Fruit fly (Drosophila melanogaster) whole organism, embryonic: ENCODE measurements around the gene Grip75.

Experiments
- ATbp ChIP-seq: fragments of 200-800 bp; sonication (Bioruptor generic); optimal IDR thresholded peaks from 2 replicates; lab custom pipeline; 2017; ENCODE audit warnings: missing biosample characterization, mild to moderate bottlenecking, missing genetic modification characterization, missing genetic modification reagents
- Bdp1 ChIP-seq: fragments of 200-800 bp; sonication (Bioruptor generic); optimal IDR thresholded peaks from 3 replicates; lab custom pipeline; 2016; ENCODE audit warnings: missing biosample characterization, missing genetic modification characterization
- CG10321 ChIP-seq: fragments of 200-800 bp; sonication (Bioruptor generic); IDR thresholded peaks from 2 replicates; pipeline ENCODE4 v1.3.6; 2022; ENCODE audit warnings: missing biosample characterization, missing genetic modification characterization
- CG11723 ChIP-seq: fragments of 200-800 bp; sonication (Bioruptor generic); optimal IDR thresholded peaks from 2 replicates; lab custom pipeline; 2017; ENCODE audit warnings: missing biosample characterization, mild to moderate bottlenecking, missing genetic modification characterization
- CG12391 ChIP-seq: fragments of 200-800 bp; sonication (Bioruptor generic); optimal IDR thresholded peaks from 3 replicates; lab custom pipeline; 2018; ENCODE audit warnings: missing biosample characterization, mild to moderate bottlenecking, missing genetic modification characterization, moderate library complexity
- CG13287 ChIP-seq: fragments of 200-800 bp; sonication (Bioruptor generic); IDR thresholded peaks from 2 replicates; pipeline ENCODE4 v1.3.6; 2022; ENCODE audit warnings: missing biosample characterization, missing genetic modification characterization; ENCODE audit not compliant: partially characterized antibody
- CG13296 ChIP-seq: fragments of 200-800 bp; sonication (Bioruptor generic); optimal IDR thresholded peaks from 3 replicates; lab custom pipeline; 2018; ENCODE audit warnings: missing biosample characterization, mild to moderate bottlenecking, missing genetic modification characterization
- CG15696 ChIP-seq: fragments of 200-800 bp; sonication (Bioruptor generic); optimal IDR thresholded peaks from 2 replicates; lab custom pipeline; 2019; ENCODE audit warnings: missing biosample characterization, mild to moderate bottlenecking, missing genetic modification characterization, moderate library complexity
- CG1602 ChIP-seq: fragments of 200-800 bp; sonication (Bioruptor generic); optimal IDR thresholded peaks from 3 replicates; lab custom pipeline; 2016; ENCODE audit warnings: missing biosample characterization, missing genetic modification characterization
- CG16815 ChIP-seq: fragments of 200-800 bp; sonication (Bioruptor generic); optimal IDR thresholded peaks from 3 replicates; lab custom pipeline; 2017; ENCODE audit warnings: missing biosample characterization, mild to moderate bottlenecking, missing genetic modification characterization
- CG30020 ChIP-seq: fragments of 200-800 bp; optimal IDR thresholded peaks from 2 replicates; lab custom pipeline; 2019; ENCODE audit warnings: missing biosample characterization, mild to moderate bottlenecking, missing genetic modification characterization, moderate library complexity
- CG5953 ChIP-seq: fragments of 200-800 bp; sonication (Bioruptor generic); IDR thresholded peaks from 2 replicates; pipeline ENCODE4 v1.3.6; 2022; ENCODE audit warnings: missing biosample characterization, missing genetic modification characterization
- CG6683 ChIP-seq: fragments of 200-800 bp; sonication (Bioruptor generic); optimal IDR thresholded peaks from 2 replicates; lab custom pipeline; 2017; ENCODE audit warnings: missing biosample characterization, mild to moderate bottlenecking, missing genetic modification characterization, missing genetic modification reagents
- CG7271 ChIP-seq: fragments of 200-800 bp; sonication (Bioruptor generic); optimal IDR thresholded peaks from 2 replicates; lab custom pipeline; 2018; ENCODE audit warnings: missing biosample characterization, mild to moderate bottlenecking, missing genetic modification characterization, moderate library complexity
- CG7556 ChIP-seq: fragments of 200-800 bp; sonication (Bioruptor generic); optimal IDR thresholded peaks from 2 replicates; lab custom pipeline; 2017; ENCODE audit warnings: missing biosample characterization, mild to moderate bottlenecking, missing genetic modification characterization
- CG7928 ChIP-seq: fragments of 200-800 bp; sonication (Bioruptor generic); optimal IDR thresholded peaks from 2 replicates; lab custom pipeline; 2017; ENCODE audit warnings: missing biosample characterization, mild to moderate bottlenecking, missing genetic modification characterization
- CG8765 ChIP-seq: fragments of 200-800 bp; sonication (Bioruptor generic); IDR thresholded peaks from 2 replicates; pipeline ENCODE4 v1.3.6; 2022; ENCODE audit warnings: missing biosample characterization, missing genetic modification characterization
- CG9817 ChIP-seq: fragments of 200-800 bp; sonication (Bioruptor generic); optimal IDR thresholded peaks from 2 replicates; lab custom pipeline; 2018; ENCODE audit warnings: missing biosample characterization, mild to moderate bottlenecking, missing genetic modification characterization, moderate library complexity
- Dad ChIP-seq: fragments of 200-800 bp; sonication (Bioruptor generic); optimal IDR thresholded peaks from 3 replicates; lab custom pipeline; 2016; ENCODE audit warnings: missing biosample characterization, missing genetic modification characterization
- Elba2 ChIP-seq: fragments of 200-800 bp; sonication (Bioruptor generic); optimal IDR thresholded peaks from 3 replicates; lab custom pipeline; 2016; ENCODE audit warnings: missing biosample characterization, missing genetic modification characterization
- HLHmδ ChIP-seq: fragments of 200-800 bp; sonication (Bioruptor generic); optimal IDR thresholded peaks from 2 replicates; lab custom pipeline; 2018; ENCODE audit warnings: missing biosample characterization, mild to moderate bottlenecking, missing genetic modification characterization, moderate library complexity
- NFAT ChIP-seq: fragments of 200-800 bp; sonication (Bioruptor generic); IDR thresholded peaks from 2 replicates; pipeline ENCODE4 v1.3.6; 2022; ENCODE audit warnings: missing biosample characterization, missing genetic modification characterization
- NK7.1 ChIP-seq: fragments of 200-800 bp; sonication (Bioruptor generic); optimal IDR thresholded peaks from 3 replicates; lab custom pipeline; 2016; ENCODE audit warnings: missing biosample characterization, missing genetic modification characterization
- Nf-YC ChIP-seq: fragments of 200-800 bp; optimal IDR thresholded peaks from 3 replicates; lab custom pipeline; 2019; ENCODE audit warnings: missing biosample characterization, mild to moderate bottlenecking, missing genetic modification characterization, moderate library complexity
- Spps ChIP-seq: fragments of 200-800 bp; sonication (Bioruptor generic); optimal IDR thresholded peaks from 2 replicates; lab custom pipeline; 2018; ENCODE audit warnings: missing biosample characterization, mild to moderate bottlenecking, missing genetic modification characterization
- al ChIP-seq: fragments of 200-800 bp; sonication (Bioruptor generic); IDR thresholded peaks from 2 replicates; pipeline ENCODE4 v1.3.6; 2022; ENCODE audit warnings: missing biosample characterization, missing genetic modification characterization
- amos ChIP-seq: fragments of 200-800 bp; sonication (Bioruptor generic); IDR thresholded peaks from 2 replicates; pipeline ENCODE4 v1.3.6; 2022; ENCODE audit warnings: missing biosample characterization, missing genetic modification characterization; ENCODE audit not compliant: partially characterized antibody
- ara ChIP-seq: fragments of 200-800 bp; sonication (Bioruptor generic); IDR thresholded peaks from 2 replicates; pipeline ENCODE4 v1.3.6; 2022; ENCODE audit warnings: missing biosample characterization, missing genetic modification characterization
- bsh ChIP-seq, 2 experiments: fragments of 200-800 bp; sonication (Bioruptor generic); optimal IDR thresholded peaks; 2 replicates each; lab custom pipeline; 2017 to 2018; ENCODE audit warnings: mild to moderate bottlenecking in 2 of 2, missing biosample characterization in 2 of 2, missing genetic modification characterization in 2 of 2, moderate library complexity in 1 of 2
- btn ChIP-seq: fragments of 200-800 bp; sonication (Bioruptor generic); optimal IDR thresholded peaks from 2 replicates; lab custom pipeline; 2016; ENCODE audit warnings: missing biosample characterization, missing genetic modification characterization
- chinmo ChIP-seq: fragments of 200-800 bp; sonication (Bioruptor generic); IDR thresholded peaks from 4 replicates; pipeline ENCODE4 v1.3.6; 2022; ENCODE audit warnings: missing biosample characterization, missing genetic modification characterization; ENCODE audit not compliant: partially characterized antibody
- corto ChIP-seq: fragments of 200-800 bp; sonication (Bioruptor generic); optimal IDR thresholded peaks from 2 replicates; lab custom pipeline; 2016; ENCODE audit warnings: missing biosample characterization, mild to moderate bottlenecking, missing genetic modification characterization, moderate library complexity
- dan ChIP-seq: fragments of 200-800 bp; sonication (Bioruptor generic); IDR thresholded peaks from 2 replicates; pipeline ENCODE4 v1.3.6; 2022; ENCODE audit warnings: missing biosample characterization, missing genetic modification characterization
- danr ChIP-seq: fragments of 200-800 bp; sonication (Bioruptor generic); IDR thresholded peaks from 2 replicates; pipeline ENCODE4 v1.3.6; 2022; ENCODE audit warnings: missing biosample characterization, missing genetic modification characterization
- dmrt11E ChIP-seq: fragments of 200-800 bp; sonication (Bioruptor generic); optimal IDR thresholded peaks from 3 replicates; lab custom pipeline; 2018; ENCODE audit warnings: missing biosample characterization, mild to moderate bottlenecking, missing genetic modification characterization, moderate library complexity
- dmrt99B ChIP-seq: fragments of 200-800 bp; sonication (Bioruptor generic); optimal IDR thresholded peaks from 2 replicates; lab custom pipeline; 2018; ENCODE audit warnings: missing biosample characterization, mild to moderate bottlenecking, missing genetic modification characterization, moderate library complexity
- exex ChIP-seq: fragments of 200-800 bp; sonication (Bioruptor generic); optimal IDR thresholded peaks from 4 replicates; lab custom pipeline; 2018; ENCODE audit warnings: missing biosample characterization, mild to moderate bottlenecking, missing genetic modification characterization, moderate library complexity
- ftz-f1 ChIP-seq: fragments of 200-800 bp; sonication (Bioruptor generic); optimal IDR thresholded peaks from 2 replicates; lab custom pipeline; 2016; ENCODE audit warnings: missing biosample characterization, missing genetic modification characterization
- gsb-n ChIP-seq: fragments of 200-800 bp; sonication (Bioruptor generic); optimal IDR thresholded peaks from 3 replicates; lab custom pipeline; 2018; ENCODE audit warnings: missing biosample characterization, mild to moderate bottlenecking, missing genetic modification characterization
- kay ChIP-seq: fragments of 200-800 bp; sonication (Bioruptor generic); optimal IDR thresholded peaks from 2 replicates; lab custom pipeline; 2016; ENCODE audit warnings: missing biosample characterization, missing genetic modification characterization
- knrl ChIP-seq: fragments of 200-800 bp; sonication (Bioruptor generic); IDR thresholded peaks from 3 replicates; pipeline ENCODE4 v1.3.6; 2022; ENCODE audit warnings: missing biosample characterization, missing genetic modification characterization; ENCODE audit not compliant: partially characterized antibody
- lov ChIP-seq, 2 experiments: fragments of 200-800 bp in 1 of 2; fragments of >200 bp in 1 of 2; sonication (Bioruptor generic) in 1 of 2; IDR thresholded peaks in 1 of 2; optimal IDR thresholded peaks in 1 of 2; 2 replicates in 1 of 2; 3 replicates in 1 of 2; pipeline versions ENCODE4 v1.3.6 to Lab custom; 2017 to 2022; ENCODE audit warnings: missing biosample characterization in 1 of 2, missing genetic modification characterization in 1 of 2
- peb ChIP-seq: fragments of 200-800 bp; sonication (Bioruptor generic); IDR thresholded peaks from 2 replicates; pipeline ENCODE4 v1.3.6; 2022; ENCODE audit warnings: missing biosample characterization, missing genetic modification characterization
- pfk ChIP-seq: fragments of 200-800 bp; sonication (Bioruptor generic); optimal IDR thresholded peaks from 2 replicates; lab custom pipeline; 2018; ENCODE audit warnings: missing biosample characterization, mild to moderate bottlenecking, missing genetic modification characterization, moderate library complexity
- run ChIP-seq: fragments of 200-800 bp; sonication (Bioruptor generic); optimal IDR thresholded peaks from 3 replicates; lab custom pipeline; 2018; ENCODE audit warnings: missing biosample characterization, mild to moderate bottlenecking, missing genetic modification characterization
- shn ChIP-seq: fragments of 200-800 bp; sonication (Bioruptor generic); optimal IDR thresholded peaks from 3 replicates; lab custom pipeline; 2016; ENCODE audit warnings: missing biosample characterization, missing genetic modification characterization
- sim ChIP-seq: fragments of 200-800 bp; sonication (Bioruptor generic); IDR thresholded peaks from 2 replicates; pipeline ENCODE4 v1.3.6; 2022; ENCODE audit warnings: missing biosample characterization, missing genetic modification characterization
- sqz ChIP-seq: fragments of 200-800 bp; sonication (Bioruptor generic); optimal IDR thresholded peaks from 3 replicates; lab custom pipeline; 2018; ENCODE audit warnings: missing biosample characterization, mild to moderate bottlenecking, missing genetic modification characterization
- trem ChIP-seq: fragments of 200-800 bp; optimal IDR thresholded peaks from 3 replicates; lab custom pipeline; 2019; ENCODE audit warnings: missing biosample characterization, mild to moderate bottlenecking, missing genetic modification characterization, moderate library complexity
- twi ChIP-seq: fragments of 200-800 bp; optimal IDR thresholded peaks from 2 replicates; lab custom pipeline; 2019; ENCODE audit warnings: missing biosample characterization, mild to moderate bottlenecking, missing genetic modification characterization, moderate library complexity
- yki ChIP-seq: fragments of >200 bp; optimal IDR thresholded peaks from 3 replicates; lab custom pipeline; 2018

The Grip75 gene

DNA sequence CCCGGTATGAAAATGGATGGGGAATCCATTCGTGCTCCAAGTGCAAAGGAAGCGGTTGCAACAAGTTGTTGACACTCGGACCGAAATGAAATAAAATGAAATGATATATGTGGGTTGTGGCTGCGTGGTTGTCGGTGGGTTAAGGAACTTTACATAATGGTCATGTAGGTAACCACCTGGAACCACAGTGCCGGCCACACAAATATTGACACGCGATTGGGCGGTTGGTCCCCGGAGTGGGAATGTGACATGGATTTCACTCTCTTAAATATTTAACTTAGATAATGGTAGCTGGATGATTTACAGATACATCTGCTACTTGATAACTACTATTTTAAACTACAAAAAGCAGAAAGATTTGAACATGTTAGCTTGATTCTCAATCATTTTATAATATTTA is 21.8 kb downstream of the Grip75 start (continued):
- no peak for TF ChIP-seq run (tag; lab: Kevin White, UChicago)
- TF ChIP-seq HLHmδ (GFP tag; lab: Kevin White, UChicago): peak; percentile 94
- TF ChIP-seq dan: no peak
- peak; percentile 27; the same call in 1 of the 2 replicates for TF ChIP-seq ara (GFP tag; lab: Robert Waterston, UW)
- TF ChIP-seq btn: no peak
- no peak for TF ChIP-seq CG13287 (GFP tag; lab: Robert Waterston, UW)
- TF ChIP-seq chinmo: no peak
- no peak for TF ChIP-seq corto (GFP tag; lab: Kevin White, UChicago)
- no peak for TF ChIP-seq exex (tag; lab: Kevin White, UChicago)
- no peak for TF ChIP-seq CG8765
- TF ChIP-seq NFAT (GFP tag; lab: Robert Waterston, UW): no peak
- peak; percentile 81 for TF ChIP-seq CG15696
- TF ChIP-seq yki (lab: Kevin White, UChicago): no peak
- no peak for TF ChIP-seq Bdp1
- no peak for TF ChIP-seq gsb-n (tag; lab: Kevin White, UChicago)
- no peak for TF ChIP-seq al (GFP tag; lab: Robert Waterston, UW)
- TF ChIP-seq dmrt99B (tag; lab: Kevin White, UChicago): no peak
- no peak for TF ChIP-seq CG7271 (tag; lab: Kevin White, UChicago)
- no peak for TF ChIP-seq shn (GFP tag; lab: Kevin White, UChicago)
- TF ChIP-seq twi (tag; lab: Kevin White, UChicago): peak; percentile 52
- TF ChIP-seq sim (GFP tag; lab: Robert Waterston, UW): no peak
- TF ChIP-seq CG7556: no peak
- TF ChIP-seq Nf-YC: no peak
- TF ChIP-seq CG1602 (GFP tag; lab: Kevin White, UChicago): no peak
- no peak for TF ChIP-seq kay (GFP tag; lab: Kevin White, UChicago)
- no peak for TF ChIP-seq amos
- TF ChIP-seq pfk (GFP tag; lab: Kevin White, UChicago): peak; percentile 24
- no peak for TF ChIP-seq Elba2
- no peak for TF ChIP-seq lov (optimal IDR thresholded peaks at IDR 0.05; lab: Kevin White, UChicago)
- 0 out of 3 replicates have a peak, but pooled peaks have one; percentile 9 for TF ChIP-seq lov (GFP tag; IDR thresholded peaks at IDR 0.05; lab: Robert Waterston, UW)
- no peak for TF ChIP-seq NK7.1
- TF ChIP-seq CG30020 (tag; lab: Kevin White, UChicago): no peak
- TF ChIP-seq CG10321: no peak
- no peak for TF ChIP-seq knrl (GFP tag; lab: Robert Waterston, UW)
- TF ChIP-seq Spps (tag; lab: Kevin White, UChicago): peak; percentile 8
- TF ChIP-seq CG6683: no peak
- TF ChIP-seq CG9817: no peak
- no peak for TF ChIP-seq Dad
- TF ChIP-seq CG5953 (GFP tag; lab: Robert Waterston, UW): no peak
- TF ChIP-seq trem: no peak
- TF ChIP-seq CG16815 (GFP tag; lab: Kevin White, UChicago): no peak
- peak; percentile 42; the same call in 1 of the 2 replicates for TF ChIP-seq peb
- TF ChIP-seq CG13296: no peak
- TF ChIP-seq dmrt11E: peak; percentile 64
- peak; percentile 27 for TF ChIP-seq CG11723 (GFP tag; lab: Kevin White, UChicago)
- peak; percentile 29 for TF ChIP-seq ATbp (GFP tag; lab: Kevin White, UChicago)
- no peak for TF ChIP-seq ftz-f1 (GFP tag; lab: Kevin White, UChicago)
- no peak for TF ChIP-seq CG7928 (GFP tag; lab: Kevin White, UChicago)
- peak in 1 of 2 experiments; percentile 41 for TF ChIP-seq bsh (GFP tag; optimal IDR thresholded peaks at IDR 0.05; lab: Kevin White, UChicago)
- peak; percentile 34 for TF ChIP-seq sqz
- TF ChIP-seq danr (GFP tag; lab: Robert Waterston, UW): no peak
- TF ChIP-seq CG12391 (tag; lab: Kevin White, UChicago): no peak
